Fruit fly (Drosophila melanogaster): ENCODE measurements around the gene rn.

DNA sequence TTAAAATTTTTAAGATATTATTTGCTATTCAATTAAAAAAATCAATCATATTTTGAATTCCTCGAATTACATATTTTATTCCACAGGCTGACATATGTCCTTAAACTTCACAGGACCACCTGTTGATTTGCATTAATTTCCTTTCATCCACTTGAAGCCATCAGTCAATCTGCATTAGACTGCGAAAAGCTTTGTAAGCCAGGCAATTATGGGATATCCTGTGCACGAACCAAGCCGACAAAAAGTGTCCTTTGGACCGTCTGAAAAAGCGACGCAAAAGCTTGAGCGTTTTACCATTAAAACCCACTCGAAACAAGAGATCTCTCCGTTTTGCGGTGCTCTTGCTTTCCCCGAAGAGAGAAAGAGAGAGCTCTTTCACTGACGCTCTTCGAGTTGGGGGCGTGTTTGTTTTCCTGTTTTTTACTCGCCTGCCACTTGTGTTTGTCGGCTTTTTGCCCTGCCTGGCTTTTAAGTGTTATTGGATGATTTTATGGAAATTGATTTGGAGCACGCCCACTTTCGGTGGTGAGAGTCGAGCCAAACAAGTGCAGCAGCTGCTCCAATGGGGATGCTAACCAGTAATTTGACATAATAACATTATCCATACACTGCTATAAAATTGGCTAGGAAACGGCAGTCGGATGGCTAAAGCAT, 2.8 kb downstream of the rn start:
- TF ChIP-seq Dll (optimal IDR thresholded peaks at IDR 0.05) (no peak), pan (optimal IDR thresholded peaks at IDR 0.05) (no peak), psq (optimal IDR thresholded peaks at IDR 0.05) (no peak), CG8478 (optimal IDR thresholded peaks at IDR 0.05) (no peak), usp (GFP tag; optimal IDR thresholded peaks at IDR 0.05) (no peak), EcR (GFP tag; optimal IDR thresholded peaks at IDR 0.05) (no peak)
